Fruit fly (Drosophila melanogaster): ENCODE data around the gene Amt.

The Amt gene

DNA sequence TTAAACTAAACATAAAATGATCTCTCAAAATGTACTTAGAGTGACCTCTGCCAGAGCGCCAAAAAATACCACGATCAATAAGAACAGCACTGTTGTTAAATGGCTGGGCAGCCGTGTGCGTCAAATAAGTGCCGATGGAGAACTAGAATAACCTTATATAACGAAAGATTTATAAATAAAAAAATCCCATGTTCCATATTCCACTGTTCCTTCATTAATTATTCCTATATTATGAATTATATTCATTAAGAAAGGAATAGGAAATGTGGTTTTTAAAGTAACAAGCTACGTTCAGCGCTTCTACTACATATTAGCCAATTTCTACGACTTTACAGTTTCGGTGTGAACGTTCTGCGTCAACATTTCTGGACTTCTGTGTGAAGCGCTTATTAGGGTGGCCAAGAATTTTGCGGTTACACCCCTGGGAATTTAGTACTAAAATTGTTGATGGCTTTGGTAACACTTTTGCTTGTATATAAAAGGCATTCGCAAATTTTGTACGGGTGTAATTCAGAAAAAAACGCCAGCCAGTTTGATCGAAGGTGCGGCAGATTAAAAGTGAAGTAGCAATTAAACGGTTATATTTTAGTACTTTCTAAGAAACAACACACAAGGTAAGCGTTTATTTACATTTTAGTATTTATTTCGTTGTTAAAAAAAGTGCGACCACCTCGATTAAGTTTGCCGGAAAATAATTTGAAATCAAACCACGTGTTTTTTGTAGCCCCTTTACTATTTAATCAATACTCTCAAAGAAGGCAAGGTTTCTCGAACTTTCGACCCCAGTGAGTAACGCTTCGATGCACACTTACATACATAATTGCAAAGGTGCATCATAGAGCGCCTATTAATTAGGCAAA is 6.5 kb downstream of the Amt start, which contains the start of the genes tefu and Hsc70-4 (continued):
- TF ChIP-seq CG8319 (GFP tag; optimal IDR thresholded peaks at IDR 0.05) (peak; percentile 21), Ets21C (GFP tag; optimal IDR thresholded peaks at IDR 0.05) (peak; percentile 81), lz (GFP tag; optimal IDR thresholded peaks at IDR 0.05) (peak; percentile 74), dsx (GFP tag; optimal IDR thresholded peaks at IDR 0.05; ENCODE audit: poor library complexity, severe bottlenecking) (peak; percentile 38), Gug (GFP tag; IDR thresholded peaks at IDR 0.05) (peak; percentile 72), CG3919 (GFP tag; optimal IDR thresholded peaks at IDR 0.05) (no peak), Eip78C (GFP tag) (no peak), Hr38 (GFP tag; optimal IDR thresholded peaks at IDR 0.05) (no peak), CG6276 (GFP tag; optimal IDR thresholded peaks at IDR 0.05) (no peak), Ets96B (tag; optimal IDR thresholded peaks at IDR 0.05) (no peak), fkh (GFP tag; optimal IDR thresholded peaks at IDR 0.05) (no peak), CG8632 (GFP tag; optimal IDR thresholded peaks at IDR 0.05) (no peak), CG11902 (GFP tag; optimal IDR thresholded peaks at IDR 0.05) (peak; percentile 76), spab (GFP tag; optimal IDR thresholded peaks at IDR 0.05) (no peak), topi (GFP tag; optimal IDR thresholded peaks at IDR 0.05) (no peak), fd59A (GFP tag; optimal IDR thresholded peaks at IDR 0.05) (peak; percentile 42), CG34406 (GFP tag; optimal IDR thresholded peaks at IDR 0.05) (no peak), Blimp-1 (GFP tag; optimal IDR thresholded peaks at IDR 0.05) (peak; percentile 1), eg (GFP tag; IDR thresholded peaks at IDR 0.05) (peak; percentile 81), vri (GFP tag; optimal IDR thresholded peaks at IDR 0.05) (no peak), acj6 (GFP tag; optimal IDR thresholded peaks at IDR 0.05) (no peak), CG6792 (GFP tag; optimal IDR thresholded peaks at IDR 0.05) (peak; percentile 46), Sox14 (GFP tag; optimal IDR thresholded peaks at IDR 0.05) (no peak), CG6808 (GFP tag; optimal IDR thresholded peaks at IDR 0.05) (no peak), CG10669 (GFP tag; optimal IDR thresholded peaks at IDR 0.05) (no peak)

DNA sequence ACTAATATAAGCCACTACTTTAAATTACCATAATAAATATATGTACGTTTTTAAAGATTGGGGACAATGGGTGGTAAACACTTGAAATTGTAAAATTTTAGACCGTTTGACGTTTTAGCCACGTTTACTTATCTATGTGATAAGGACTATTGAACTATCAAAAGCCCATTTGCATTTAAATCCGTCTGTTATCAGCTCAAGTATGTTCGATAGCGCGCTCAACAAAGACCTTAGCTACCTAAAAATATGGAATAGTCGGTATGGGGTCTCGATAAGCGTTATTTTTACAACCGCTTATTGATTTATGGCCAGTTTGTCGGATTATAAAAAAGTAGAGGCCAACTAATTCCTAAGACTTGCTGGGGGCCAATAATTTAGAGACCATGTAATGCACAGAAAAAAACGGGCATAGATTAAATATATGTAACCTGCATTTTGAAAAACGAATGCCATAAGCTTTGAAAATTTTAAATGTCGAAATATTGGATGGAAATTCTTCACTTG is 17.2 kb downstream of the Amt start:
- TF ChIP-seq CG10631 (GFP tag; optimal IDR thresholded peaks at IDR 0.05) (no peak), Met (GFP tag; optimal IDR thresholded peaks at IDR 0.05) (no peak), CG8632 (GFP tag; optimal IDR thresholded peaks at IDR 0.05) (no peak), esn (GFP tag; optimal IDR thresholded peaks at IDR 0.05) (no peak), Sox15 (GFP tag; optimal IDR thresholded peaks at IDR 0.05) (no peak), svp (GFP tag) (no peak)

DNA sequence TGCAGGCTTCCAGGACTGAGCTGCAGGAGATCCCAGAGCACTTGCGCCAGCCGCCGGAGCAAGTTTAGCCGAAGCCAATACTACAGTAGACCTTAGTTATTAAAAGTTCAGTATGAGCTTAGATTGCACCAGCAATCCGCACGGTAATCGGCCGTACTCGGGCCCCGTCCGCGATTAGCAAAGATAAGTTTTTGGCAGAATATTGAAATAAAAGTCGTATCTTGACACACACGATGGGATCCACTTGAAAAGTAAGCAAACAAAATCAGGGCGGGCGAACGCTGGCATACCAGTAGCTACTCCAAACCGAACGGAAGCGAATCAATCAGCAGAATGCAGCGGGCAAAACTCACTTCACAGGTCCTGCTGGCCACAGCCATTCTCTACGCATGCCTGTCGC is 18.7 kb downstream of the Amt start, which contains the start of gene CG34316:
TSS of gene CG34316 (plus strand) at position 301 of the 400 bp plus-strand sequence.
- no peak for TF ChIP-seq CG11902 (GFP tag; optimal IDR thresholded peaks at IDR 0.05)
- TF ChIP-seq CG6808 (GFP tag; optimal IDR thresholded peaks at IDR 0.05) = no peak
- no peak for TF ChIP-seq Sox102F (GFP tag; optimal IDR thresholded peaks at IDR 0.05)

DNA sequence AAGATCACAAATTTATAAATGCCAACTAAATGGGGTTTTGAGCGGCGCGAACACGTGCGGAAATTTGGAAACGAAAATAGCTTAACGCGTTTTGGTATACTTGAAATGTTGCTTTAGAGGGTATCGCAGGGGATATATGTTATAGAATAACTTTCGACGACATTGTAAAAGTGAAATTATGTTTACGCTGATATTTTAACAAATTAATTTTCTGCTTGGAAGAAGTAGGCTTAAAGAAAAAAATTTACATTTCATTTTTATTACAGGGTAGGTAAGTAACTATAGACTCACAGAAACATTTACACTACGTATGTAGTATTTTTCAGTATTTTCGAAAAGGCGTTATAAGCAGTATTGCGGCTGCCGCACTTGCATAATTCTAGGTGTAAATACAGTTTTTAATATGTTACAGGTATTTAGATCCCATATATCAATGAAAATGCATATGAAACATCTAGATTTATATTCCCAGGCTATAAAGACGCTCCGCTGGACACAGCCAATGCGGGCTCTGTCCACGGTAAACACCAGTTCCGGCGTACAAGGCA is 19.5 kb downstream of the Amt start, which contains the start of the genes Art3 and mRpS10:
TSS of gene Art3 (minus strand) at position 80 of the 548 bp plus-strand sequence.
TSS of gene mRpS10 (plus strand) at position 337 of the 548 bp plus-strand sequence.
- TF ChIP-seq CG6808 (GFP tag; optimal IDR thresholded peaks at IDR 0.05) (peak; percentile 99), Sox14 (GFP tag; optimal IDR thresholded peaks at IDR 0.05) (peak; percentile 100), fkh (GFP tag; optimal IDR thresholded peaks at IDR 0.05) (peak; percentile 97), vri (GFP tag; optimal IDR thresholded peaks at IDR 0.05) (peak; percentile 99), CG8119 (GFP tag; IDR thresholded peaks at IDR 0.05) (peak; percentile 100), achi (GFP tag; optimal IDR thresholded peaks at IDR 0.05) (peak; percentile 99), CG1621 (tag; optimal IDR thresholded peaks at IDR 0.05) (peak; percentile 99), Lpt (GFP tag; optimal IDR thresholded peaks at IDR 0.05) (peak; percentile 100), Hr4 (GFP tag; optimal IDR thresholded peaks at IDR 0.05) (peak; percentile 100), acj6 (GFP tag; optimal IDR thresholded peaks at IDR 0.05) (peak; percentile 100), Smox (GFP tag; optimal IDR thresholded peaks at IDR 0.05) (peak; percentile 100), topi (GFP tag; optimal IDR thresholded peaks at IDR 0.05) (peak; percentile 100), CG10631 (GFP tag; optimal IDR thresholded peaks at IDR 0.05) (peak; percentile 100), CG6792 (GFP tag; optimal IDR thresholded peaks at IDR 0.05) (peak; percentile 100), dsx (GFP tag; optimal IDR thresholded peaks at IDR 0.05; ENCODE audit: poor library complexity, severe bottlenecking) (peak; percentile 99), CG8632 (GFP tag; optimal IDR thresholded peaks at IDR 0.05) (peak; percentile 100), cyc (GFP tag; optimal IDR thresholded peaks at IDR 0.05) (peak; percentile 100), Hr39 (GFP tag; optimal IDR thresholded peaks at IDR 0.05) (peak; percentile 100), eg (GFP tag; IDR thresholded peaks at IDR 0.05) (peak; percentile 100), CG11902 (GFP tag; optimal IDR thresholded peaks at IDR 0.05) (peak; percentile 100), CG6854 (GFP tag; optimal IDR thresholded peaks at IDR 0.05) (peak; percentile 99), CG31627 (GFP tag; optimal IDR thresholded peaks at IDR 0.05) (peak; percentile 100), CG7368 (GFP tag; optimal IDR thresholded peaks at IDR 0.05) (peak; percentile 100)

Measured in whole organism, prepupa.